Fruit fly (Drosophila melanogaster) Kc167 (cell line): ENCODE results near the gene unc-119.

Experiments
- Myc ChIP-seq: fragments of >200 bp; optimal IDR thresholded peaks from 2 replicates; lab custom pipeline; 2017; ENCODE audit warnings: missing external identifiers
- Sin3A ChIP-seq: fragments of >200 bp; optimal IDR thresholded peaks from 2 replicates; lab custom pipeline; 2018; ENCODE audit warnings: missing external identifiers

- TF ChIP-seq Sin3A (lab: Kevin White, UChicago) (no peak), Myc (lab: Kevin White, UChicago) (no peak)
Measured at dm6 chrX:7307478-7308200, 16.5 kb upstream of the unc-119 start, which contains the start of gene brk.
